Fruit fly (Drosophila melanogaster) S2 (cell line): ENCODE data around the gene Ddr.

Source experiments
- CG8478 ChIP-seq: fragments of >200 bp; optimal IDR thresholded peaks from 2 replicates; lab custom pipeline; 2018
- CTCF ChIP-seq, 2 experiments: fragments of >200 bp; optimal IDR thresholded peaks; 2 replicates each; lab custom pipeline; 2018

- TF ChIP-seq CTCF (optimal IDR thresholded peaks at IDR 0.05; lab: Kevin White, UChicago), result no peak
- TF ChIP-seq CG8478 (lab: Kevin White, UChicago), result no peak
Observed at dm6 chr2L:6241037-6241436, 11.9 kb upstream of the Ddr start.
